Worm (Caenorhabditis elegans): ENCODE measurements around the gene etr-1.

- TF ChIP-seq mep-1 (tag; optimal IDR thresholded peaks at IDR 0.05) (no peak), nhr-28 (tag; optimal IDR thresholded peaks at IDR 0.05) (no peak), snpc-4 (tag; optimal IDR thresholded peaks at IDR 0.05) (no peak), ama-1 (optimal IDR thresholded peaks at IDR 0.05) (no peak), ceh-82 (tag; optimal IDR thresholded peaks at IDR 0.05) (no peak), nhr-237 (tag; optimal IDR thresholded peaks at IDR 0.05) (no peak)
These were observed 16.8 kb downstream of the etr-1 start, which contains the start of gene T01D1.4 for ce11 chrII:178993-179392.
